Worm (Caenorhabditis elegans) whole organism, L2 larva: ENCODE results near the gene T28H11.8.
"Not testable (repeated sequence)": the region's sequence is repeated elsewhere in the genome, so short reads cannot be mapped to it uniquely, and the experiment has no call there.

Experiments used
- C34F6.9 ChIP-seq: fragments of 150-350 bp; optimal IDR thresholded peaks from 2 replicates; lab custom pipeline; 2014; ENCODE audit warnings: missing biosample characterization, missing genetic modification characterization
- F13H6.1 ChIP-seq: sonication (generic microtip); optimal IDR thresholded peaks from 2 replicates; lab custom pipeline; 2016; ENCODE audit warnings: missing genetic modification characterization, missing compliant biosample characterization
- Y55F3AM.14 ChIP-seq: fragments of 200-800 bp; sonication (Bioruptor generic); optimal IDR thresholded peaks from 2 replicates; lab custom pipeline; 2018; ENCODE audit warnings: mild to moderate bottlenecking, missing genetic modification characterization, missing compliant biosample characterization
- ZK546.5 ChIP-seq: sonication (generic microtip); optimal IDR thresholded peaks from 2 replicates; lab custom pipeline; 2017; ENCODE audit warnings: missing biosample characterization, missing genetic modification characterization
- alr-1 ChIP-seq: fragments of 150-350 bp; optimal IDR thresholded peaks from 2 replicates; lab custom pipeline; 2014; ENCODE audit warnings: missing biosample characterization, missing genetic modification characterization
- aly-2 ChIP-seq: fragments of 150-350 bp; optimal IDR thresholded peaks from 2 replicates; lab custom pipeline; 2014; ENCODE audit warnings: missing biosample characterization, missing genetic modification characterization
- blmp-1 ChIP-seq: sonication (generic microtip); optimal IDR thresholded peaks from 2 replicates; lab custom pipeline; 2017; ENCODE audit warnings: missing genetic modification characterization, mild to moderate bottlenecking, missing compliant biosample characterization, antibody characterized with exemption, moderate library complexity; ENCODE audit not compliant: insufficient read depth
- ceh-16 ChIP-seq: fragments of 150-350 bp; optimal IDR thresholded peaks from 2 replicates; lab custom pipeline; 2014; ENCODE audit warnings: missing biosample characterization, missing genetic modification characterization
- crh-2 ChIP-seq: sonication (generic microtip); optimal IDR thresholded peaks from 2 replicates; lab custom pipeline; 2017; ENCODE audit warnings: missing biosample characterization, missing genetic modification characterization
- egl-27 ChIP-seq: sonication (generic microtip); optimal IDR thresholded peaks from 3 replicates; lab custom pipeline; 2017; ENCODE audit warnings: missing biosample characterization, missing genetic modification reagents, missing genetic modification characterization
- elt-1 ChIP-seq: fragments of 150-350 bp; optimal IDR thresholded peaks from 2 replicates; lab custom pipeline; 2014; ENCODE audit warnings: missing biosample characterization, missing genetic modification characterization
- elt-3 ChIP-seq: sonication (generic microtip); optimal IDR thresholded peaks from 2 replicates; lab custom pipeline; 2017; ENCODE audit warnings: missing biosample characterization, missing genetic modification characterization
- gmeb-1 ChIP-seq: fragments of 150-350 bp; optimal IDR thresholded peaks from 2 replicates; lab custom pipeline; 2014; ENCODE audit warnings: missing biosample characterization, missing genetic modification characterization
- lin-11 ChIP-seq: fragments of 150-350 bp; sonication (generic microtip); optimal IDR thresholded peaks from 2 replicates; lab custom pipeline; 2014; ENCODE audit warnings: missing biosample characterization, missing genetic modification characterization, inconsistent platforms, mixed read lengths
- lin-13 ChIP-seq: fragments of 150-350 bp; optimal IDR thresholded peaks from 2 replicates; lab custom pipeline; 2014; ENCODE audit warnings: missing biosample characterization, missing genetic modification reagents, missing genetic modification characterization
- lin-39 ChIP-seq: fragments of 150-350 bp; optimal IDR thresholded peaks from 2 replicates; lab custom pipeline; 2014; ENCODE audit warnings: missing biosample characterization, missing genetic modification reagents, missing genetic modification characterization
- lsy-2 ChIP-seq, 2 experiments: fragments of 150-350 bp in 1 of 2; sonication (generic microtip) in 1 of 2; optimal IDR thresholded peaks; 2 replicates each; lab custom pipeline; 2014 to 2017; ENCODE audit warnings: missing biosample characterization in 2 of 2, missing genetic modification characterization in 2 of 2
- mdl-1 ChIP-seq, 2 experiments: fragments of 150-350 bp in 1 of 2; sonication (generic microtip) in 1 of 2; optimal IDR thresholded peaks; 2 replicates each; lab custom pipeline; 2017; ENCODE audit warnings: missing biosample characterization in 2 of 2, missing genetic modification characterization in 2 of 2
- nhr-10 ChIP-seq: sonication (generic microtip); optimal IDR thresholded peaks from 2 replicates; lab custom pipeline; 2017; ENCODE audit warnings: missing biosample characterization, missing genetic modification characterization
- nhr-11 ChIP-seq: fragments of 150-350 bp; optimal IDR thresholded peaks from 2 replicates; lab custom pipeline; 2014; ENCODE audit warnings: missing biosample characterization, missing genetic modification characterization
- nhr-12 ChIP-seq: fragments of 150-350 bp; optimal IDR thresholded peaks from 2 replicates; lab custom pipeline; 2014; ENCODE audit warnings: missing biosample characterization, missing genetic modification characterization
- nhr-129 ChIP-seq: fragments of 150-350 bp; optimal IDR thresholded peaks from 2 replicates; lab custom pipeline; 2014; ENCODE audit warnings: missing biosample characterization, missing genetic modification characterization
- nhr-237 ChIP-seq: fragments of 150-350 bp; optimal IDR thresholded peaks from 2 replicates; lab custom pipeline; 2014; ENCODE audit warnings: missing biosample characterization, missing genetic modification characterization
- nhr-6 ChIP-seq: fragments of 150-350 bp; optimal IDR thresholded peaks from 2 replicates; lab custom pipeline; 2014; ENCODE audit warnings: missing biosample characterization, missing genetic modification characterization
- peb-1 ChIP-seq: fragments of 150-350 bp; optimal IDR thresholded peaks from 2 replicates; lab custom pipeline; 2014; ENCODE audit warnings: missing biosample characterization, missing genetic modification characterization
- sem-4 ChIP-seq: fragments of 150-350 bp; optimal IDR thresholded peaks from 2 replicates; lab custom pipeline; 2014; ENCODE audit warnings: missing biosample characterization, missing genetic modification reagents, missing genetic modification characterization
- skn-1 ChIP-seq: sonication (generic microtip); optimal IDR thresholded peaks from 2 replicates; lab custom pipeline; 2017; ENCODE audit warnings: missing biosample characterization, missing genetic modification characterization
- sma-9 ChIP-seq, 2 experiments: fragments of 150-350 bp in 1 of 2; sonication (generic microtip) in 1 of 2; optimal IDR thresholded peaks; 2 replicates each; lab custom pipeline; 2014 to 2016; ENCODE audit warnings: missing genetic modification characterization in 2 of 2, mild to moderate bottlenecking in 1 of 2, missing biosample characterization in 1 of 2, missing compliant biosample characterization in 1 of 2, missing genetic modification reagents in 1 of 2, moderate library complexity in 1 of 2
- unc-55 ChIP-seq: fragments of 150-350 bp; sonication (generic microtip); optimal IDR thresholded peaks from 3 replicates; lab custom pipeline; 2014; ENCODE audit warnings: missing biosample characterization, missing genetic modification reagents, missing genetic modification characterization
- unc-62 ChIP-seq: fragments of 150-350 bp; optimal IDR thresholded peaks from 2 replicates; lab custom pipeline; 2014; ENCODE audit warnings: missing biosample characterization, missing genetic modification reagents, missing genetic modification characterization
- zag-1 ChIP-seq: fragments of 150-350 bp; optimal IDR thresholded peaks from 2 replicates; lab custom pipeline; 2014; ENCODE audit warnings: missing biosample characterization, missing genetic modification characterization

T28H11.8 gene

ce11 chrIV:5031346-5031745, 10.9 kb upstream of the T28H11.8 start:
- no peak for TF ChIP-seq sma-9 (GFP tag; optimal IDR thresholded peaks at IDR 0.05; lab: Kevin White, UChicago)
- TF ChIP-seq sma-9 (tag; optimal IDR thresholded peaks at IDR 0.05; lab: Kevin White, UChicago): no peak

DNA sequence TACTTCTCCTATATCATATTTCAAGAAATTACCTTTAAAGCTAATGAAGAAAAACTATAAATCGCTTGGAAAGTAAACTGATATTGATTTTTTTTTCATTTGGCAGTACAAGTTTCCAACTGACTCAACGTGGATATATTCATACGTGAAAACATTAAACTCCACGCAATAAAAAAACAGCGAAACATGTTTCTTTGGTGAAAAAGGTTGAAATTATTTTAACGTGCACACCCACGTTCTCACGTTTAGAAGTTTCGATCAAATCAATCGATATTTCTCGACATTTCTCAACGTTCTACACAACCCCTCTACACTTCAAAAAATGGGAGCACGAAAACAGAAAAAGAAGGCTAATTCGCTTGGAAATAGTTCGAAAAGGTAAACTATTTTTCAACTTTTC, 8.5 kb upstream of the T28H11.8 start, which contains the start of the genes best-6 and C09B9.2:
best-6 (minus strand) TSS at position 101 of the 400 bp plus-strand sequence.
C09B9.2 (plus strand) TSS at position 314 of the 400 bp plus-strand sequence.
- TF ChIP-seq zag-1 (tag; lab: Kevin White, UChicago) (no peak), peb-1 (tag; lab: Kevin White, UChicago) (no peak), sma-9 (GFP tag; optimal IDR thresholded peaks at IDR 0.05; lab: Kevin White, UChicago) (no peak), sma-9 (tag; optimal IDR thresholded peaks at IDR 0.05; lab: Kevin White, UChicago) (no peak), egl-27 (no peak), aly-2 (tag; lab: Kevin White, UChicago) (no peak), gmeb-1 (tag; lab: Kevin White, UChicago) (no peak), F13H6.1 (tag; lab: Kevin White, UChicago) (no peak), nhr-237 (tag; lab: Kevin White, UChicago) (no peak)

DNA sequence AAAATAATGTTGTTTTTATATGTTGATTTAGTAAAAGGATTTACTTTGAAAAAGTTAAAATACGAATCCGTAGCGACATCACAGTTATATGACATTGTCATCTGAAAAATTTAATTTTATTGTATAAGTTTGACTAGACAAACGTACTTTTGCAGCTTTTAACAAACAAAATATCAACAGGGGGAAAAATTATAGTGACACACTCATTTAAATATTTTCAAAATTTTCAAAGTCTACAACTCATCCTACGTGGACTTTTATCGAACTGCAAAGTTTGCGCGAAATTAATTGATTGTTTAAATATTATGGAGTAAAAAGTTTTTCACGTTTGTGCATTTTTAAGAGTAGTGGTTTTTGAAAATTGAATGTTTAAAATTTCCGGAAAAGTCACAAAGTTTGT, 5.2 kb upstream of the T28H11.8 start, which contains the start of gene C09B9.85:
C09B9.85 (minus strand) TSS at position 101 of the 400 bp plus-strand sequence.
- TF ChIP-seq skn-1 (tag; lab: Kevin White, UChicago): no peak
- no peak for TF ChIP-seq Y55F3AM.14 (GFP tag; lab: Kevin White, UChicago)
- no peak for TF ChIP-seq ZK546.5
- no peak for TF ChIP-seq lsy-2 (tag; optimal IDR thresholded peaks at IDR 0.05; lab: Kevin White, UChicago)
- no peak for TF ChIP-seq lin-13 (GFP tag; lab: Kevin White, UChicago)
- no peak for TF ChIP-seq unc-55 (GFP tag; lab: Kevin White, UChicago)
- no peak for TF ChIP-seq crh-2 (tag; lab: Kevin White, UChicago)
- TF ChIP-seq unc-62 (GFP tag; lab: Kevin White, UChicago): no peak
- no peak for TF ChIP-seq mdl-1 (tag; optimal IDR thresholded peaks at IDR 0.05; lab: Kevin White, UChicago)
- no peak for TF ChIP-seq lin-39 (tag; lab: Kevin White, UChicago)
- TF ChIP-seq ceh-16 (tag; lab: Kevin White, UChicago): no peak
- TF ChIP-seq alr-1 (tag; lab: Kevin White, UChicago): no peak
- no peak for TF ChIP-seq egl-27
- no peak for TF ChIP-seq nhr-6 (tag; lab: Kevin White, UChicago)
- no peak for TF ChIP-seq nhr-11 (tag; lab: Kevin White, UChicago)
- no peak for TF ChIP-seq nhr-12 (tag; lab: Kevin White, UChicago)

DNA sequence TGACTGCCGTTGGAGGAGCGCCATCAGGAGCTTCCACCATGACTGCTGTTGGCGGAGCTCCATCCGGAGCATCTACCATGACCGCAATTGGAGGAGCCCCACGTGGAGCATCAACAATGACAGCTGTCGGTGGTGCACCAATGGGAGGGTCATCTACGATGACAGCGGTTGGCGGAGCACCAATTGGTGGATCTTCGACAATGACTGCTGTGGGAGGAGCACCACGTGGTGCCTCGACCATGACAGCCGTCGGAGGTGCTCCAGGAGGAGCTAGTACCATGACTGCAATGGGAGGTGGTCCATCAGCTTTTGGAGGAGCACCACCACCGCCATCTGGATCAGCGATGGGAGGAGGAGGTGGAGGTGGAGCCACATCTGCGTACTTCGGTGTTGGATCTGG, 3.4 kb downstream of the T28H11.8 start, which contains the start of gene T28H11.7:
T28H11.7 (minus strand) TSS at position 101 of the 400 bp plus-strand sequence.
- not testable (repeated sequence) for TF ChIP-seq sem-4; ZK546.5; lin-11 (tag; lab: Kevin White, UChicago)

DNA sequence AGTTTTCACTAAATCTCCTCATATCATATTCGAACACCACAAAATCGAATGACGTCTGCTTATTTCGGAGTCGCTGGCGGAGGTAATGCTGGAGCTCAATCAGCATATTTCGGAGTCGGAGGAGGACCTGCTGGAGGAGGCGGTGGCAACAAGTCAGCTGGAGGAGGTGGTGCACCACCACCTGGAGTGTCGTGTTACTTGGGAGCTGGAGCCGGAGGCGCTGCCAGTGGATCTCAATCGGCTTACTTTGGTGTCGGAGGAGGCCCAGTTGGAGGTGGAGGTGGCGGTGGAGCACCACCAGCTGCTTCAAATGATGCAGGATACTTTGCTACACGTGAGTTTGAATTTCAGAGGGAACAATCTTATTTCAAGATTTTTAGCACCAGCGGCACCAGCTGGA, 4.0 kb downstream of the T28H11.8 start, which contains the start of gene ssq-4:
ssq-4 (plus strand) TSS at position 19 of the 400 bp plus-strand sequence.
- TF ChIP-seq sem-4; skn-1 (tag; lab: Kevin White, UChicago); ceh-16 (tag; lab: Kevin White, UChicago): not testable (repeated sequence)
- TF ChIP-seq, all 48 proteins: peak for 0; not testable (repeated sequence) for 48

DNA sequence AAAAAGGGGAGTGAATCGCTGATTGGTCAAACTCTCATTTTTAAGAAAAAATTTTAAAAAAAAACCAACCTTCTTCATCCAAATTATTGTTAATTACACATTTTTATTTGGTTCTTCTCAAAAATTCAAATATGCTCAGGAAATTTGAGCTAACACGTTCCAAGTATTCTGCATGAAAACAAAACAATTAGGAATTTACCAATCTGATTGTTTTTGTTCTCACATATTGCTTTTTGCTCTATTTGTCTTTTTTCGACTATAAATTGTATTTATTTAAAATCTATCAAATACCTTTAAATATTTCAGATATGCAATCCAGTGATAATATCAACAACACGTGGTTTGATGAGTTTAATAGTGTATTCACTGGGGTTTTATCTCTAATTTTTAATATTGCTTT, 8.2 kb downstream of the T28H11.8 start, which contains the start of gene srm-1:
srm-1 (plus strand) TSS at position 301 of the 400 bp plus-strand sequence.
- TF ChIP-seq lsy-2 (tag; optimal IDR thresholded peaks at IDR 0.05; lab: Kevin White, UChicago) (no peak), elt-1 (tag; lab: Kevin White, UChicago) (no peak), ceh-16 (tag; lab: Kevin White, UChicago) (no peak), nhr-10 (tag; lab: Kevin White, UChicago) (no peak), elt-3 (no peak), nhr-129 (tag; lab: Kevin White, UChicago) (no peak), skn-1 (tag; lab: Kevin White, UChicago) (no peak), blmp-1 (tag; lab: Kevin White, UChicago) (no peak), lin-11 (tag; lab: Kevin White, UChicago) (no peak), nhr-11 (tag; lab: Kevin White, UChicago) (no peak), ZK546.5 (no peak), C34F6.9 (tag; lab: Kevin White, UChicago) (no peak), crh-2 (tag; lab: Kevin White, UChicago) (no peak)
- TF ChIP-seq, all 48 proteins: peak for 0
